Fruit fly (Drosophila melanogaster) whole organism, embryonic: ENCODE data around the gene Rtc1.

ENCODE experiments used
- Atf-2 ChIP-seq: fragments of 200-800 bp; sonication (Bioruptor generic); optimal IDR thresholded peaks from 2 replicates; lab custom pipeline; 2016; ENCODE audit warnings: missing biosample characterization, missing genetic modification characterization
- Blimp-1 ChIP-seq: fragments of 200-800 bp; sonication (Bioruptor generic); optimal IDR thresholded peaks from 3 replicates; lab custom pipeline; 2018; ENCODE audit warnings: missing biosample characterization, missing genetic modification characterization, mild to moderate bottlenecking, moderate library complexity, missing genetic modification reagents
- CG10274 ChIP-seq: fragments of 200-800 bp; sonication (Bioruptor generic); optimal IDR thresholded peaks from 3 replicates; lab custom pipeline; 2017; ENCODE audit warnings: missing biosample characterization, mild to moderate bottlenecking, missing genetic modification characterization
- CG10654 ChIP-seq: fragments of 200-800 bp; sonication (Bioruptor generic); optimal IDR thresholded peaks from 2 replicates; lab custom pipeline; 2016; ENCODE audit warnings: missing biosample characterization, missing genetic modification characterization
- CG12155 ChIP-seq: fragments of 200-800 bp; sonication (Bioruptor generic); optimal IDR thresholded peaks from 3 replicates; lab custom pipeline; 2016; ENCODE audit warnings: missing biosample characterization, missing genetic modification characterization
- CG12219 ChIP-seq: fragments of 200-800 bp; sonication (Bioruptor generic); optimal IDR thresholded peaks from 3 replicates; lab custom pipeline; 2018; ENCODE audit warnings: missing biosample characterization, mild to moderate bottlenecking, missing genetic modification characterization
- CG12236 ChIP-seq: fragments of 200-800 bp; sonication (Bioruptor generic); optimal IDR thresholded peaks from 2 replicates; lab custom pipeline; 2016; ENCODE audit warnings: missing biosample characterization, missing genetic modification characterization
- CG13424 ChIP-seq: fragments of 200-800 bp; sonication (Bioruptor generic); optimal IDR thresholded peaks from 2 replicates; lab custom pipeline; 2019; ENCODE audit warnings: missing biosample characterization, mild to moderate bottlenecking, missing genetic modification characterization, moderate library complexity
- CG14441 ChIP-seq: fragments of 200-800 bp; sonication (Bioruptor generic); IDR thresholded peaks from 2 replicates; pipeline ENCODE4 v1.3.6; 2022; ENCODE audit warnings: missing biosample characterization, missing genetic modification characterization
- CG14710 ChIP-seq: fragments of 200-800 bp; sonication (Bioruptor generic); optimal IDR thresholded peaks from 3 replicates; lab custom pipeline; 2019; ENCODE audit warnings: missing biosample characterization, mild to moderate bottlenecking, missing genetic modification characterization, moderate library complexity
- CG14860 ChIP-seq: fragments of 200-800 bp; sonication (Bioruptor generic); IDR thresholded peaks from 3 replicates; pipeline ENCODE4 v1.3.6; 2022; ENCODE audit warnings: missing biosample characterization, missing genetic modification characterization; ENCODE audit not compliant: partially characterized antibody
- CG15073 ChIP-seq: fragments of 200-800 bp; sonication (Bioruptor generic); optimal IDR thresholded peaks from 2 replicates; lab custom pipeline; 2016; ENCODE audit warnings: missing biosample characterization, missing genetic modification characterization
- CG17328 ChIP-seq: fragments of 200-800 bp; sonication (Bioruptor generic); IDR thresholded peaks from 2 replicates; pipeline ENCODE4 v1.3.6; 2022; ENCODE audit warnings: missing biosample characterization, missing genetic modification characterization
- CG18599 ChIP-seq: fragments of 200-800 bp; sonication (Bioruptor generic); optimal IDR thresholded peaks from 3 replicates; lab custom pipeline; 2017; ENCODE audit warnings: missing biosample characterization, missing genetic modification characterization, mild to moderate bottlenecking, moderate library complexity, missing genetic modification reagents
- CG18764 ChIP-seq: fragments of 200-800 bp; sonication (Bioruptor generic); optimal IDR thresholded peaks from 3 replicates; lab custom pipeline; 2016; ENCODE audit warnings: missing biosample characterization, missing genetic modification characterization
- CG34224 ChIP-seq: fragments of 200-800 bp; sonication (Bioruptor generic); IDR thresholded peaks from 3 replicates; pipeline ENCODE4 v1.3.6; 2022; ENCODE audit warnings: missing biosample characterization, missing genetic modification characterization; ENCODE audit not compliant: partially characterized antibody
- CG34422 ChIP-seq: fragments of 200-800 bp; sonication (Bioruptor generic); IDR thresholded peaks from 3 replicates; pipeline ENCODE4 v1.3.6; 2022; ENCODE audit warnings: missing biosample characterization, missing genetic modification characterization
- CG43689 ChIP-seq: fragments of 200-800 bp; sonication (Bioruptor generic); IDR thresholded peaks from 2 replicates; pipeline ENCODE4 v1.3.6; 2022; ENCODE audit warnings: missing biosample characterization, missing genetic modification characterization
- CG4404 ChIP-seq: fragments of 200-800 bp; sonication (Bioruptor generic); IDR thresholded peaks from 2 replicates; pipeline ENCODE4 v1.3.6; 2022; ENCODE audit warnings: missing biosample characterization, missing genetic modification characterization
- CG6791 ChIP-seq: fragments of 200-800 bp; sonication (Bioruptor generic); IDR thresholded peaks from 3 replicates; pipeline ENCODE4 v1.3.6; 2022; ENCODE audit warnings: missing biosample characterization, missing genetic modification characterization; ENCODE audit not compliant: partially characterized antibody
- CG7786 ChIP-seq: fragments of 200-800 bp; sonication (Bioruptor generic); optimal IDR thresholded peaks from 2 replicates; lab custom pipeline; 2016; ENCODE audit warnings: missing biosample characterization, missing genetic modification characterization
- CG8388 ChIP-seq: fragments of 200-800 bp; sonication (Bioruptor generic); optimal IDR thresholded peaks from 2 replicates; lab custom pipeline; 2019; ENCODE audit warnings: missing biosample characterization, mild to moderate bottlenecking, missing genetic modification characterization, moderate library complexity
- CG8944 ChIP-seq: fragments of 200-800 bp; sonication (Bioruptor generic); optimal IDR thresholded peaks from 3 replicates; lab custom pipeline; 2016; ENCODE audit warnings: missing biosample characterization, missing genetic modification characterization
- D ChIP-seq, 2 experiments: fragments of 200-800 bp in 1 of 2; fragments of >200 bp in 1 of 2; sonication (Bioruptor generic) in 1 of 2; optimal IDR thresholded peaks; 2 replicates in 1 of 2; 3 replicates in 1 of 2; lab custom pipeline; 2017; ENCODE audit warnings: mild to moderate bottlenecking in 1 of 2, missing biosample characterization in 1 of 2, missing genetic modification characterization in 1 of 2, missing genetic modification reagents in 1 of 2
- Dip3 ChIP-seq: fragments of 200-800 bp; sonication (Bioruptor generic); optimal IDR thresholded peaks from 3 replicates; lab custom pipeline; 2016; ENCODE audit warnings: missing biosample characterization, missing genetic modification characterization
- HmgZ ChIP-seq: fragments of 200-800 bp; sonication (Bioruptor generic); optimal IDR thresholded peaks from 2 replicates; lab custom pipeline; 2018; ENCODE audit warnings: missing biosample characterization, mild to moderate bottlenecking, missing genetic modification characterization
- Hr39 ChIP-seq: fragments of >200 bp; optimal IDR thresholded peaks from 2 replicates; lab custom pipeline; 2017
- Ptx1 ChIP-seq: fragments of 200-800 bp; sonication (Bioruptor generic); IDR thresholded peaks from 2 replicates; pipeline ENCODE4 v1.3.6; 2022; ENCODE audit warnings: missing biosample characterization, missing genetic modification characterization
- Sox100B ChIP-seq: fragments of 200-800 bp; sonication (Bioruptor generic); optimal IDR thresholded peaks from 3 replicates; lab custom pipeline; 2018; ENCODE audit warnings: missing biosample characterization, mild to moderate bottlenecking, missing genetic modification characterization
- Spps ChIP-seq: fragments of 200-800 bp; sonication (Bioruptor generic); optimal IDR thresholded peaks from 2 replicates; lab custom pipeline; 2018; ENCODE audit warnings: missing biosample characterization, mild to moderate bottlenecking, missing genetic modification characterization
- abd-A ChIP-seq: fragments of 200-800 bp; sonication (Bioruptor generic); optimal IDR thresholded peaks from 3 replicates; lab custom pipeline; 2019; ENCODE audit warnings: missing biosample characterization, mild to moderate bottlenecking, missing genetic modification characterization, moderate library complexity
- az2 ChIP-seq: fragments of 200-800 bp; sonication (Bioruptor generic); optimal IDR thresholded peaks from 3 replicates; lab custom pipeline; 2016; ENCODE audit warnings: missing biosample characterization, missing genetic modification characterization
- crc ChIP-seq: fragments of 200-800 bp; sonication (Bioruptor generic); optimal IDR thresholded peaks from 2 replicates; lab custom pipeline; 2016; ENCODE audit warnings: missing biosample characterization, missing genetic modification characterization
- crol ChIP-seq: fragments of 200-800 bp; sonication (Bioruptor generic); IDR thresholded peaks from 2 replicates; pipeline ENCODE4 v1.3.6; 2022; ENCODE audit warnings: missing biosample characterization, missing genetic modification characterization
- ems ChIP-seq: fragments of 200-800 bp; sonication (Bioruptor generic); optimal IDR thresholded peaks from 3 replicates; lab custom pipeline; 2016; ENCODE audit warnings: missing biosample characterization, missing genetic modification characterization
- ftz-f1 ChIP-seq: fragments of 200-800 bp; sonication (Bioruptor generic); optimal IDR thresholded peaks from 2 replicates; lab custom pipeline; 2016; ENCODE audit warnings: missing biosample characterization, missing genetic modification characterization
- grau ChIP-seq: fragments of 200-800 bp; optimal IDR thresholded peaks from 3 replicates; lab custom pipeline; 2019; ENCODE audit warnings: missing biosample characterization, mild to moderate bottlenecking, missing genetic modification characterization, moderate library complexity
- ham ChIP-seq: fragments of 200-800 bp; sonication (Bioruptor generic); IDR thresholded peaks from 2 replicates; pipeline ENCODE4 v1.3.6; 2022; ENCODE audit warnings: missing biosample characterization, missing genetic modification characterization
- hb ChIP-seq: fragments of 200-800 bp; sonication (Bioruptor generic); IDR thresholded peaks from 3 replicates; pipeline ENCODE4 v1.3.6; 2022; ENCODE audit warnings: missing biosample characterization, missing genetic modification characterization; ENCODE audit not compliant: partially characterized antibody
- maf-S ChIP-seq: fragments of 200-800 bp; sonication (Bioruptor generic); optimal IDR thresholded peaks from 2 replicates; lab custom pipeline; 2016; ENCODE audit warnings: missing biosample characterization, missing genetic modification characterization
- nerfin-1 ChIP-seq: fragments of 200-800 bp; sonication (Bioruptor generic); optimal IDR thresholded peaks from 3 replicates; lab custom pipeline; 2019; ENCODE audit warnings: missing biosample characterization, mild to moderate bottlenecking, missing genetic modification characterization, moderate library complexity
- onecut ChIP-seq: fragments of 200-800 bp; sonication (Bioruptor generic); IDR thresholded peaks from 2 replicates; pipeline ENCODE4 v1.3.6; 2022; ENCODE audit warnings: missing biosample characterization, missing genetic modification characterization
- prd ChIP-seq, 3 experiments: fragments of >200 bp in 2 of 3; fragments of 200-800 bp in 1 of 3; sonication (Bioruptor generic) in 1 of 3; optimal IDR thresholded peaks in 2 of 3; IDR thresholded peaks in 1 of 3; 2 replicates in 2 of 3; 3 replicates in 1 of 3; pipeline versions ENCODE4 v1.3.6 to Lab custom; 2017 to 2022; ENCODE audit warnings: missing biosample characterization in 1 of 3, missing genetic modification characterization in 1 of 3
- repo ChIP-seq: fragments of 200-800 bp; sonication (Bioruptor generic); optimal IDR thresholded peaks from 2 replicates; lab custom pipeline; 2016; ENCODE audit warnings: missing biosample characterization, missing genetic modification characterization
- rib ChIP-seq: fragments of 200-800 bp; sonication (Bioruptor generic); IDR thresholded peaks from 2 replicates; pipeline ENCODE4 v1.3.6; 2022; ENCODE audit warnings: missing biosample characterization, missing genetic modification characterization
- tap ChIP-seq: fragments of 200-800 bp; optimal IDR thresholded peaks from 3 replicates; lab custom pipeline; 2019; ENCODE audit warnings: missing biosample characterization, mild to moderate bottlenecking, missing genetic modification characterization, moderate library complexity
- vvl ChIP-seq: fragments of 200-800 bp; sonication (Bioruptor generic); IDR thresholded peaks from 2 replicates; pipeline ENCODE4 v1.3.6; 2022; ENCODE audit warnings: missing biosample characterization, missing genetic modification characterization
- z ChIP-seq: fragments of 200-800 bp; sonication (Bioruptor generic); IDR thresholded peaks from 3 replicates; pipeline ENCODE4 v1.3.6; 2022; ENCODE audit warnings: missing biosample characterization, missing genetic modification characterization
- zf30C ChIP-seq: fragments of 200-800 bp; sonication (Bioruptor generic); optimal IDR thresholded peaks from 3 replicates; lab custom pipeline; 2018; ENCODE audit warnings: missing biosample characterization, mild to moderate bottlenecking, missing genetic modification characterization

Rtc1 gene

DNA sequence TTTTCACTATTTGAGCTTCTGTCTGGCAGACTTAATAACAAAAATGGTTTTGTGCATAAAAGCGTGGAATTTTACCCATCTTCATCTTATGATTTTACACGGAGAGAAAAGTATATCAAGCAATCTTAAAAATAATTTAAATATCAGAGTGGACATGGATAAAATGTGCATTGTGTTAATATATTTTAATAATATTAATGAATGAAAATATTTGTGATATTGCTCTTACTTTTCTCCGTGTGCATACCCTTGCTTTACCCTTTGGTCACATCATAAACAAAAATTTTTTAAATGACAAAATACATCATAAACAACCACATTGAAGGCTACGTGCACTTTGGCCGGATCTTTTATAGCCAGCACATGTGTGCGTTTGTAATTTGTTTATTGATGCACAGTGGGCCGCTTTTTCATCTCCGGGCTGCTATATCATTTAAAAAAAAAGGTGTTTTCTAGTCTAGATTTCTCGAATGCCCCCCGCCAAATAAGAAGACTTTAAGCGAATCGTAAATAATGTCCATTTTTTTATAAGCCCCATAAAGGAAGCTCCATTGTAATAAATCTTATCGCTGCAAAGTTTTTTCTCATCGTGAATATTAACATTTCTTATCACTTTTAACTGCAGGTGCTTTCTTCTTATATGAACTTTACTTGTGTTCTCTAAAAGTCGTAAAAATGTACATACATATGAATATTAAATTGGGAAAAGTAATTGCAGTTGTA lies 7.6 kb downstream of the Rtc1 start (continued):
- TF ChIP-seq Dip3 (GFP tag; lab: Kevin White, UChicago) (no peak), prd (optimal IDR thresholded peaks at IDR 0.05; lab: Kevin White, UChicago) (no peak), prd (GFP tag; IDR thresholded peaks at IDR 0.05; lab: Robert Waterston, UW) (peak; percentile 61), CG34224 (GFP tag; lab: Robert Waterston, UW) (no peak), z (GFP tag; lab: Robert Waterston, UW) (no peak), az2 (GFP tag; lab: Kevin White, UChicago) (peak; percentile 47), Blimp-1 (GFP tag; lab: Kevin White, UChicago) (peak; percentile 61), CG18599 (GFP tag; lab: Kevin White, UChicago) (peak; percentile 26), CG14441 (GFP tag; lab: Robert Waterston, UW) (peak; percentile 57), CG8944 (GFP tag; lab: Kevin White, UChicago) (no peak), tap (tag; lab: Kevin White, UChicago) (peak; percentile 55), zf30C (GFP tag; lab: Kevin White, UChicago) (no peak), abd-A (no peak), D (optimal IDR thresholded peaks at IDR 0.05; lab: Kevin White, UChicago) (no peak), D (GFP tag; optimal IDR thresholded peaks at IDR 0.05; lab: Kevin White, UChicago) (no peak), CG17328 (GFP tag; lab: Robert Waterston, UW) (peak; percentile 61), crc (GFP tag; lab: Kevin White, UChicago) (no peak), CG15073 (GFP tag; lab: Kevin White, UChicago) (no peak), CG12155 (GFP tag; lab: Kevin White, UChicago) (peak; percentile 2), Sox100B (GFP tag; lab: Kevin White, UChicago) (peak; percentile 29), nerfin-1 (tag; lab: Kevin White, UChicago) (peak; percentile 23), CG43689 (no peak), Hr39 (lab: Kevin White, UChicago) (no peak), CG6791 (GFP tag; lab: Robert Waterston, UW) (no peak), CG10654 (no peak), hb (GFP tag; lab: Robert Waterston, UW) (no peak), CG14710 (tag; lab: Kevin White, UChicago) (peak; percentile 34), Spps (tag; lab: Kevin White, UChicago) (no peak), rib (no peak), ems (GFP tag; lab: Kevin White, UChicago) (no peak), CG14860 (GFP tag; lab: Robert Waterston, UW) (no peak), Atf-2 (peak; percentile 19), repo (GFP tag; lab: Kevin White, UChicago) (no peak), CG18764 (GFP tag; lab: Kevin White, UChicago) (no peak), CG13424 (tag; lab: Kevin White, UChicago) (peak; percentile 60), ham (no peak), maf-S (no peak), crol (no peak), grau (tag; lab: Kevin White, UChicago) (peak; percentile 54), HmgZ (peak; percentile 8), CG7786 (GFP tag; lab: Kevin White, UChicago) (no peak), onecut (GFP tag; lab: Robert Waterston, UW) (0 out of 2 replicates have a peak, but pooled peaks have one; percentile 8), CG12219 (peak; percentile 18), CG8388 (peak; percentile 54), Ptx1 (GFP tag; lab: Robert Waterston, UW) (peak; percentile 67), CG12236 (GFP tag; lab: Kevin White, UChicago) (no peak), CG34422 (GFP tag; lab: Robert Waterston, UW) (peak; percentile 56; the same call in 1 of the 3 replicates), CG10274 (GFP tag; lab: Kevin White, UChicago) (no peak), CG4404 (GFP tag; lab: Robert Waterston, UW) (no peak), ftz-f1 (GFP tag; lab: Kevin White, UChicago) (no peak), vvl (GFP tag; lab: Robert Waterston, UW) (0 out of 2 replicates have a peak, but pooled peaks have one; percentile 57)
